Worm (Caenorhabditis elegans) whole organism, L4/young adult: ENCODE measurements around the gene gldi-7.

Experiments
- W03F9.2 ChIP-seq: fragments of 150-350 bp; optimal IDR thresholded peaks from 2 replicates; lab custom pipeline; 2014; ENCODE audit warnings: missing biosample characterization, missing genetic modification characterization
- dao-5 ChIP-seq: sonication (generic microtip); optimal IDR thresholded peaks from 2 replicates; lab custom pipeline; 2016; ENCODE audit warnings: missing genotype, missing genetic modification characterization, moderate library complexity, missing compliant biosample characterization
- him-1 ChIP-seq: sonication (generic microtip); optimal IDR thresholded peaks from 2 replicates; lab custom pipeline; 2016; ENCODE audit warnings: missing genotype, missing genetic modification reagents, missing genetic modification characterization, missing compliant biosample characterization

DNA sequence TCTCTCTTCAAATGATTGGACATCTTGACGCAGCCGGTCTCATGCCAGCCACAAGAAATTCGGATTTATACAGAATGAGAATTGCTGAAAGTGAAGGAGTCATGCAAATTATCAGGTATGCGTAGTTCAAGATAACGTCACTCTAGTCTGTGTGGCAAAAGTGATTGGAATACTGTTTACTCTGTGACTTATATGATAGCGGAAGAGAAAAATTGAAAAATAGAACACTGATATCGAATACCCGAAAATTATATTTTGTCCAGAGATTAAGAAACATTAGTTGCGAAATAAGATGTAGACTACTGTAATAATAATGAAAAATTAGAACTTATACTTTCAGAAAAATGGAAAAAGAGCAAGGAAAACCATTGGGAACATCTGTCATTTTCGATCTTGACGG, 15.5 kb downstream of the gldi-7 start:
- no peak for TF ChIP-seq him-1 (tag; lab: Kevin White, UChicago)
- no peak for TF ChIP-seq W03F9.2 (tag; lab: Kevin White, UChicago)
- no peak for TF ChIP-seq dao-5 (tag; lab: Kevin White, UChicago)
